Worm (Caenorhabditis elegans) whole organism, mixed stage, embryonic: Measurements from ENCODE around the gene rnh-1.1.

Source experiments
- M03D4.4 ChIP-seq: sonication (generic microtip); optimal IDR thresholded peaks from 2 replicates; lab custom pipeline; 2017; ENCODE audit warnings: mild to moderate bottlenecking, missing genetic modification characterization, missing compliant biosample characterization
- bed-3 ChIP-seq: fragments of 200-800 bp; sonication (Bioruptor generic); optimal IDR thresholded peaks from 3 replicates; lab custom pipeline; 2018; ENCODE audit warnings: mild to moderate bottlenecking, missing genetic modification characterization, moderate library complexity, missing compliant biosample characterization
- blmp-1 ChIP-seq: fragments of 150-350 bp; optimal IDR thresholded peaks from 2 replicates; lab custom pipeline; 2014; ENCODE audit warnings: missing biosample characterization, missing genetic modification characterization
- ceh-39 ChIP-seq: fragments of 150-350 bp; optimal IDR thresholded peaks from 2 replicates; lab custom pipeline; 2014; ENCODE audit warnings: missing biosample characterization, missing genetic modification characterization
- ceh-43 ChIP-seq: fragments of 200-800 bp; sonication (Bioruptor generic); optimal IDR thresholded peaks from 2 replicates; lab custom pipeline; 2018; ENCODE audit warnings: mild to moderate bottlenecking, missing genetic modification characterization, moderate library complexity, missing compliant biosample characterization
- ceh-83 ChIP-seq: fragments of 200-800 bp; sonication (Bioruptor generic); optimal IDR thresholded peaks from 2 replicates; lab custom pipeline; 2018; ENCODE audit warnings: mild to moderate bottlenecking, missing genetic modification characterization, missing compliant biosample characterization
- ces-1 ChIP-seq: fragments of 150-350 bp; optimal IDR thresholded peaks from 2 replicates; lab custom pipeline; 2014; ENCODE audit warnings: missing biosample characterization, missing genetic modification reagents, missing genetic modification characterization
- elt-1 ChIP-seq: sonication (generic microtip); optimal IDR thresholded peaks from 2 replicates; lab custom pipeline; 2017; ENCODE audit warnings: missing genetic modification characterization, mild to moderate bottlenecking, missing compliant biosample characterization, antibody characterized with exemption, moderate library complexity, borderline replicate concordance; ENCODE audit not compliant: insufficient read depth
- elt-3 ChIP-seq: fragments of 150-350 bp; optimal IDR thresholded peaks from 2 replicates; lab custom pipeline; 2014; ENCODE audit warnings: missing biosample characterization, missing genetic modification characterization
- flh-1 ChIP-seq: fragments of 200-800 bp; sonication (Bioruptor generic); optimal IDR thresholded peaks from 2 replicates; lab custom pipeline; 2018; ENCODE audit warnings: mild to moderate bottlenecking, missing genetic modification characterization, moderate library complexity, missing compliant biosample characterization
- hlh-1 ChIP-seq: fragments of 150-350 bp; optimal IDR thresholded peaks from 2 replicates; lab custom pipeline; 2014; ENCODE audit warnings: missing biosample characterization, missing genetic modification reagents, missing genetic modification characterization
- lin-32 ChIP-seq: fragments of 200-800 bp; sonication (Bioruptor generic); optimal IDR thresholded peaks from 2 replicates; lab custom pipeline; 2018; ENCODE audit warnings: mild to moderate bottlenecking, missing genetic modification characterization, missing compliant biosample characterization
- lsy-2 ChIP-seq: fragments of 150-350 bp; optimal IDR thresholded peaks from 2 replicates; lab custom pipeline; 2014; ENCODE audit warnings: missing biosample characterization, missing genetic modification characterization
- mab-5 ChIP-seq: fragments of 150-350 bp; optimal IDR thresholded peaks from 2 replicates; lab custom pipeline; 2014; ENCODE audit warnings: missing biosample characterization, missing genetic modification characterization
- mep-1 ChIP-seq: fragments of 150-350 bp; optimal IDR thresholded peaks from 2 replicates; lab custom pipeline; 2017; ENCODE audit warnings: missing biosample characterization, missing genetic modification reagents, missing genetic modification characterization, inconsistent platforms
- mls-2 ChIP-seq: sonication (generic microtip); optimal IDR thresholded peaks from 2 replicates; lab custom pipeline; 2016; ENCODE audit warnings: mild to moderate bottlenecking, missing genetic modification characterization, moderate library complexity, missing compliant biosample characterization
- nhr-12 ChIP-seq: fragments of 150-350 bp; optimal IDR thresholded peaks from 2 replicates; lab custom pipeline; 2014; ENCODE audit warnings: missing biosample characterization, missing genetic modification characterization
- nhr-2 ChIP-seq: fragments of 150-350 bp; optimal IDR thresholded peaks from 2 replicates; lab custom pipeline; 2014; ENCODE audit warnings: missing biosample characterization, missing genetic modification characterization
- nhr-237 ChIP-seq: fragments of 150-350 bp; optimal IDR thresholded peaks from 2 replicates; lab custom pipeline; 2014; ENCODE audit warnings: missing biosample characterization, missing genetic modification characterization
- nhr-28 ChIP-seq: fragments of 150-350 bp; optimal IDR thresholded peaks from 2 replicates; lab custom pipeline; 2014; ENCODE audit warnings: missing biosample characterization, missing genetic modification characterization
- nhr-76 ChIP-seq: sonication (generic microtip); optimal IDR thresholded peaks from 2 replicates; lab custom pipeline; 2017; ENCODE audit warnings: missing biosample characterization, missing genetic modification characterization
- pha-4 ChIP-seq: fragments of 150-350 bp; optimal IDR thresholded peaks from 2 replicates; lab custom pipeline; 2018; ENCODE audit warnings: missing biosample characterization, missing genetic modification reagents, missing genetic modification characterization
- sem-2 ChIP-seq: fragments of 200-800 bp; sonication (Bioruptor generic); optimal IDR thresholded peaks from 2 replicates; lab custom pipeline; 2018; ENCODE audit warnings: mild to moderate bottlenecking, missing genetic modification characterization, missing compliant biosample characterization
- snpc-4 ChIP-seq: fragments of 150-350 bp; optimal IDR thresholded peaks from 2 replicates; lab custom pipeline; 2014; ENCODE audit warnings: missing biosample characterization, missing genetic modification characterization
- sptf-1 ChIP-seq: sonication (generic microtip); optimal IDR thresholded peaks from 2 replicates; lab custom pipeline; 2017; ENCODE audit warnings: mild to moderate bottlenecking, missing genetic modification characterization, moderate library complexity, missing compliant biosample characterization
- tbx-8 ChIP-seq: fragments of 200-800 bp; sonication (Bioruptor generic); optimal IDR thresholded peaks from 2 replicates; lab custom pipeline; 2018; ENCODE audit warnings: mild to moderate bottlenecking, missing genetic modification characterization, moderate library complexity, missing compliant biosample characterization
- unc-120 ChIP-seq: sonication (generic microtip); optimal IDR thresholded peaks from 2 replicates; lab custom pipeline; 2017; ENCODE audit warnings: missing genetic modification characterization, missing compliant biosample characterization; ENCODE audit not compliant: poor library complexity, severe bottlenecking
- unc-39 ChIP-seq: fragments of 150-350 bp; optimal IDR thresholded peaks from 2 replicates; lab custom pipeline; 2014; ENCODE audit warnings: missing biosample characterization, missing genetic modification characterization
- unc-62 ChIP-seq: fragments of 150-350 bp; optimal IDR thresholded peaks from 2 replicates; lab custom pipeline; 2014; ENCODE audit warnings: missing biosample characterization, missing genetic modification reagents, missing genetic modification characterization
- zip-8 ChIP-seq: fragments of 150-350 bp; optimal IDR thresholded peaks from 2 replicates; lab custom pipeline; 2014; ENCODE audit warnings: missing biosample characterization, missing genetic modification characterization
- ztf-11 ChIP-seq: fragments of 150-350 bp; optimal IDR thresholded peaks from 2 replicates; lab custom pipeline; 2014; ENCODE audit warnings: missing biosample characterization, missing genetic modification characterization

Gene rnh-1.1

DNA sequence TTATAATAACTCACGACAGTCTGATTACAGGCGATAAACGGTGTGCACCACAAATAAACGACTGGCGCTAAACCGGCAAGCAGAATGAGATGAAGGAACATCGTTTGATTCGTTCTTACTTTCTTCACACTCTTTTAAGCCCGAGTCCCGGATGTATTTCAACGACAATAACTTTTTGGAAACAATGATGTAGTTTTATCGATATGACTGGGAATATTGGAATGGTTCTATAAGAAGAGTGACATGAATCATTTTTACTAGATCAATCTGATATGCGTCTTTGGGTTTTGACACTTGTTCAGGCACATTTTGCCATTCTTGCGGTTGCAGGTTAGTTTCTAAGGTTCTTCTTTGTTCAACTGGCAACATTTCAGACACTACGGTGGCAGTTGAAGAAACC, 36.0 kb downstream of the rnh-1.1 start, which contains the start of the genes ZK1290.11 and ZK1290.1:
ZK1290.11 (minus strand) TSS at position 101 of the 400 bp plus-strand sequence.
ZK1290.1 (plus strand) TSS at position 271 of the 400 bp plus-strand sequence.
- TF ChIP-seq mls-2 (tag; lab: Kevin White, UChicago) (no peak), nhr-237 (tag; lab: Kevin White, UChicago) (no peak), hlh-1 (tag; lab: Kevin White, UChicago) (no peak), M03D4.4 (no peak), sem-2 (GFP tag; lab: Kevin White, UChicago) (no peak), lsy-2 (tag; lab: Kevin White, UChicago) (no peak), elt-1 (no peak), tbx-8 (no peak)

DNA sequence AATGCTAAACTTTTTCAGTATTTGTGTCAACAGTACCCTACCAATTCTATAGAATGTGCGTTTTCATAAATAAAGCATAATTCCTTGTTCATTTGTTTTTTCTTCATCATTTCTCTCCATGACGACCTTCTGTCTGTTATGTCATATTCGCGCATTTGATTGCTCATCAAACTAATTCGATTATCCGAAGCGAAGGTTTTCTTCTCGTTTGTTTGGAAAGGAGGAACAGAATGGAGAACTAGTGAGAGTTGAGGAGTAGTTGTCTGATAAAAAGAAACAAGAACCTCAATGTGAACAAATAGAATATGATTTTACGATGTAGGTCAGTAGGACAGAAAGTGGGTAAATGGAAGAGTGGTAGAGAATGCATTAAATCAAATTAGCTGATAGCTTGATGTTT, 37.1 kb downstream of the rnh-1.1 start:
- no peak for TF ChIP-seq hlh-1 (tag; lab: Kevin White, UChicago)
- no peak for TF ChIP-seq elt-3 (tag; lab: Kevin White, UChicago)
- no peak for TF ChIP-seq snpc-4
- TF ChIP-seq tbx-8, result no peak
- no peak for TF ChIP-seq flh-1 (GFP tag; lab: Kevin White, UChicago)
- no peak for TF ChIP-seq unc-120 (tag; lab: Kevin White, UChicago)
- TF ChIP-seq ces-1, result peak; percentile 40
- TF ChIP-seq, all 35 proteins: peak for 1

DNA sequence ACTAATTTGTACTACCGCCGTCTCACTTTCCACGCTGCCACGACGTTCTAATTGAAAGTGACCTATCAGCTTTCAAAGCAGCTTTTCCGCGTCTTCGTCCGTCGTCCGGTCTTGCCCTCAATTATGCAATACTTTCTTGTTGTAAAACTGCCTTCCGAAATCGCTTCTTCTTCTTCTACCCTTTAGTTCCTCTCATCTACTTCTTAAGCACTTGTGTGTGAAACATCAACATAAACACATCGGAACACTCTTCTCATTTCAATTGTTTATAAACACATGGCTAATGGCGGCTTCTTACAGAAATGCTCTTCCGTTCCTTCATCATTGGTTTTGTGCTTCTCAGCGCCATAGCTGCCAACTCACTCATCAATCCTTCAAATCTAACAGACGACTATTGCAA, 44.8 kb downstream of the rnh-1.1 start, which contains the start of gene F35D2.3:
F35D2.3 (plus strand) TSS at position 301 of the 400 bp plus-strand sequence.
- TF ChIP-seq mep-1 (tag; lab: Kevin White, UChicago) (no peak), nhr-237 (tag; lab: Kevin White, UChicago) (no peak), unc-39 (tag; lab: Kevin White, UChicago) (no peak), unc-62 (GFP tag; lab: Kevin White, UChicago) (no peak), elt-1 (no peak), sem-2 (GFP tag; lab: Kevin White, UChicago) (no peak), ceh-83 (GFP tag; lab: Kevin White, UChicago) (no peak), blmp-1 (tag; lab: Kevin White, UChicago) (no peak), nhr-12 (tag; lab: Kevin White, UChicago) (no peak), nhr-2 (no peak), pha-4 (tag; lab: Kevin White, UChicago) (no peak), ces-1 (no peak), mls-2 (tag; lab: Kevin White, UChicago) (no peak), nhr-28 (no peak)

DNA sequence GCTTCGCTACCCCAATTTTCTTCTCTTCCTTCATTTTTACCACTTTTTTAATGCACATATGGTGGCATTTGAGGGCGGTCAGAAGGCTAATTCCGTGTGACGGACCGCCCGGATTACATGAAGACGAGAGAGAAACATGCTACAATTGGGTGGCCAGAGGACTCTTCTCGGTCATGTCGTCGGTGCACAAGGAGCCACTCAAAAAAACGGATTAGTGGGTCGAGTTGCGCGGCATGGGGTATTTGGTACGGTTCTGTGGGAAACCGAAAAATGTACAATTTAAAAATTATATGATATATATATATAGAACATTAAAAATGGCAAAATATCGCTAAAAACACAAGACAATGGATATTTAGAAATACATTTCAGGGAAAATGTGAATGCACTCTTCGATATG, 45.3 kb downstream of the rnh-1.1 start:
- no peak for TF ChIP-seq bed-3
- TF ChIP-seq nhr-2, result peak; percentile 87

DNA sequence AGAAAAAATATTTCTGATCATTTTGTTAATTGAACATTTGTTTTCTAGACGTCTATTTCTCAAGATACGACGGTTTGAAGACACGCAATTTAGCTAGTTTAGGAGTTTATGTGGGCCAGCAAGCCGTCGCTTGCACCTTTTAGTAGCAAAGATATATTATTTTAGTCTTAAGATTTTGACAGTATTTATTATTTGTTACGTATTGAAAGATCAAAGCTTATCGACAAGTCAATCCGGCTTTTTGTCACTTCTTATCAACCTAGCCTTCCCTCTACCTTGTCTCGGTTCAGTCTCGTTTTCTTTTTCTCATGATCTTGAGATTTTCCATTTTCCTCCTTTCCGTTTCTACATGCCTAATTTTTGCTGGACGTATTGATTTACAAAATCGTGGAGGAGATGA, 48.6 kb downstream of the rnh-1.1 start, which contains the start of gene F35D2.2:
F35D2.2 (plus strand) TSS at position 301 of the 400 bp plus-strand sequence.
- TF ChIP-seq bed-3, result no peak
- TF ChIP-seq ceh-43 (GFP tag; lab: Kevin White, UChicago), result no peak
- TF ChIP-seq sptf-1 (tag; lab: Kevin White, UChicago), result no peak
- no peak for TF ChIP-seq zip-8 (tag; lab: Kevin White, UChicago)
- TF ChIP-seq elt-3 (tag; lab: Kevin White, UChicago), result no peak
- TF ChIP-seq unc-120 (tag; lab: Kevin White, UChicago), result no peak
- no peak for TF ChIP-seq lsy-2 (tag; lab: Kevin White, UChicago)
- TF ChIP-seq pha-4 (tag; lab: Kevin White, UChicago), result no peak
- TF ChIP-seq flh-1 (GFP tag; lab: Kevin White, UChicago), result no peak
- TF ChIP-seq ces-1, result no peak
- TF ChIP-seq nhr-12 (tag; lab: Kevin White, UChicago), result no peak
- no peak for TF ChIP-seq elt-1
- no peak for TF ChIP-seq tbx-8
- no peak for TF ChIP-seq blmp-1 (tag; lab: Kevin White, UChicago)
- TF ChIP-seq ztf-11 (tag; lab: Kevin White, UChicago), result no peak
- TF ChIP-seq sem-2 (GFP tag; lab: Kevin White, UChicago), result no peak
- no peak for TF ChIP-seq mep-1 (tag; lab: Kevin White, UChicago)
- no peak for TF ChIP-seq nhr-76 (tag; lab: Kevin White, UChicago)

DNA sequence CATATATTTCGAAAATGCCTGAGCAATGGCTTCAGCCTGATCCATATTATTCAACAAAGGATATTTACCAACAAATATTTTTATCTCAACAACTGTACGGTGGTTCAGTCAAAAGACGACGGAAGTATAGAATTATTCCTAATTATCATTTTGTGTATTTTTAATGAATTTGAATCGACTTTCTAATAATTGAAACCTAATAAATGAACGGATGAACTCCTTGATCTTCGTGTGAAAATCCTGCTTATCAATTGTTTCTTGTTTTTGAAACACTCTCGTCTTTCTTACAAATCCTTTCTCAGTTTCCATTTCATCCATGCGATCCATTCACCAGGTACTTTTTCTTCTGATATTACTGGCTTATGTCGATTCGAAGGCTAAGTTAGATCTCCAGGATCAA, 50.1 kb downstream of the rnh-1.1 start, which contains the start of gene F35D2.1:
F35D2.1 (plus strand) TSS at position 301 of the 400 bp plus-strand sequence.
- TF ChIP-seq tbx-8 (no peak), unc-120 (tag; lab: Kevin White, UChicago) (no peak), lin-32 (no peak), snpc-4 (no peak), mab-5 (tag; lab: Kevin White, UChicago) (no peak), unc-62 (GFP tag; lab: Kevin White, UChicago) (no peak), nhr-12 (tag; lab: Kevin White, UChicago) (no peak), zip-8 (tag; lab: Kevin White, UChicago) (no peak), unc-39 (tag; lab: Kevin White, UChicago) (no peak), M03D4.4 (no peak), ceh-39 (tag; lab: Kevin White, UChicago) (no peak), nhr-237 (tag; lab: Kevin White, UChicago) (no peak)
- TF ChIP-seq, all 35 proteins: peak for 0
